Worm (Caenorhabditis elegans): ENCODE measurements around the gene srg-1.

The srg-1 gene

DNA sequence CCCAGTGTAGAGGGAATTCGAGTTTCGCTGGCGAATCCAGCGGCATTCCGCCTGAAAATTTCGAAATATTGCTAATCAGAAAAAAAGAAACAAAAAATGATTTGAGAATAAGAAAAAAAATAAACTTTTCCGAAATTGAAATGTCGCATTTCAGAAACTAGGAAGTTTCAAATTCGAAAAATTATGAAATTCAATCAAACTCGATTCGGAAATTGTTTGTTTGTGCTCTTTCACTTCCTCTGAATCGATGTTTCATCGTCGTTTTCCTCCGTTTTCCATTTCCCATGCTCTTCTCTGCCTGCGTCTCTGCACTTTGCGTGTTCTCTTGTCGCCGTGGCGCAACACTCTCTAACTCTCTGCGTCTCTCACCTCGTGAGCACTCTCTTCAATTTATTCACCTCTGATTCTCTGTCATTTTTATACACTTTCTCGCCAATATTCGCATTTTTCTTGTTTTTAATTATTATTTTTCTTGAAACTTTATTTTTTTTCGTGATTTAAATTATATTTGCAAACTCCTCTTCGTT is 20.2 kb upstream of the srg-1 start, which contains the start of gene C18F10.7:
C18F10.7 (minus strand) TSS at position 51 of the 527 bp plus-strand sequence.
- TF ChIP-seq efl-1 (GFP tag; optimal IDR thresholded peaks at IDR 0.05) (peak; percentile 35), Y79H2A.3 (GFP tag; conservative IDR thresholded peaks at IDR 0.05) (no peak), nfyb-1 (GFP tag; IDR thresholded peaks at IDR 0.05) (no peak), nhr-90 (tag; optimal IDR thresholded peaks at IDR 0.05) (no peak), B0035.1 (tag; optimal IDR thresholded peaks at IDR 0.05) (no peak), B0261.1 (tag; optimal IDR thresholded peaks at IDR 0.05) (no peak), K11D2.4 (GFP tag; IDR thresholded peaks at IDR 0.05) (no peak), ZK185.1 (tag; optimal IDR thresholded peaks at IDR 0.05; ENCODE audit: poor library complexity, severe bottlenecking) (no peak), T26A5.8 (tag; optimal IDR thresholded peaks at IDR 0.05) (no peak), rpc-1 (optimal IDR thresholded peaks at IDR 0.05) (no peak), rpc-1 (tag; optimal IDR thresholded peaks at IDR 0.05) (no peak), C17E4.6 (GFP tag; IDR thresholded peaks at IDR 0.05) (no peak), unc-130 (GFP tag; optimal IDR thresholded peaks at IDR 0.05) (no peak), tbp1 (GFP tag; optimal IDR thresholded peaks at IDR 0.05) (peak; percentile 38), F37B4.10 (GFP tag; IDR thresholded peaks at IDR 0.05) (no peak), him-1 (tag; optimal IDR thresholded peaks at IDR 0.05) (peak; percentile 2), ztf-28 (GFP tag; IDR thresholded peaks at IDR 0.05) (no peak), hmg-20 (GFP tag; IDR thresholded peaks at IDR 0.05) (no peak), ztf-3 (GFP tag; optimal IDR thresholded peaks at IDR 0.05) (no peak), tlf-1 (GFP tag; optimal IDR thresholded peaks at IDR 0.05) (no peak), madf-8 (GFP tag; conservative IDR thresholded peaks at IDR 0.05) (peak; percentile 20; the same call in 1 of the 2 replicates), lsl-1 (GFP tag; optimal IDR thresholded peaks at IDR 0.05) (peak; percentile 75), hlh-26 (GFP tag; conservative IDR thresholded peaks at IDR 0.05) (no peak), mxl-1 (tag; optimal IDR thresholded peaks at IDR 0.05) (no peak), ekl-4 (GFP tag; IDR thresholded peaks at IDR 0.05) (0 out of 2 replicates have a peak, but pooled peaks have one; percentile 48), Y67H2A.10 (GFP tag; conservative IDR thresholded peaks at IDR 0.05) (no peak), athp-1 (tag; optimal IDR thresholded peaks at IDR 0.05) (peak; percentile 36), F55B11.4 (tag; optimal IDR thresholded peaks at IDR 0.05; ENCODE audit: borderline replicate concordance, insufficient read depth) (no peak), B0336.3 (GFP tag; IDR thresholded peaks at IDR 0.05) (peak; percentile 58), bed-1 (GFP tag; IDR thresholded peaks at IDR 0.05) (no peak), F10E7.11 (tag; optimal IDR thresholded peaks at IDR 0.05) (no peak), Y53G8AR.9 (GFP tag; conservative IDR thresholded peaks at IDR 0.05) (peak; percentile 42; the same call in 1 of the 2 replicates), ets-4 (GFP tag; optimal IDR thresholded peaks at IDR 0.05) (no peak), F33H1.4 (GFP tag; IDR thresholded peaks at IDR 0.05) (peak; percentile 47), pbrm-1 (GFP tag; IDR thresholded peaks at IDR 0.05) (peak; percentile 60; the same call in 1 of the 2 replicates), gei-17 (GFP tag; optimal IDR thresholded peaks at IDR 0.05) (no peak), nhr-120 (GFP tag; IDR thresholded peaks at IDR 0.05) (no peak), lir-1 (GFP tag; conservative IDR thresholded peaks at IDR 0.05) (no peak), pha-4 (tag; optimal IDR thresholded peaks at IDR 0.05) (no peak), C06A6.2 (GFP tag; conservative IDR thresholded peaks at IDR 0.05) (0 out of 2 replicates have a peak, but pooled peaks have one; percentile 16), F49E8.2 (tag; optimal IDR thresholded peaks at IDR 0.05; ENCODE audit: insufficient read depth) (peak; percentile 49), hsf-1 (GFP tag; IDR thresholded peaks at IDR 0.05) (peak; percentile 62), lin-40 (tag; optimal IDR thresholded peaks at IDR 0.05) (no peak), xnd-1 (tag; optimal IDR thresholded peaks at IDR 0.05) (peak; percentile 61), zfh-2 (GFP tag; conservative IDR thresholded peaks at IDR 0.05) (peak; percentile 68), tbx-9 (tag; optimal IDR thresholded peaks at IDR 0.05; ENCODE audit: borderline replicate concordance) (no peak), T07F8.4 (tag; optimal IDR thresholded peaks at IDR 0.05) (no peak), F52B5.7 (tag; optimal IDR thresholded peaks at IDR 0.05) (no peak), F39B2.1 (GFP tag; IDR thresholded peaks at IDR 0.05) (no peak)

All from whole organism, young adult.